Fruit fly (Drosophila melanogaster): ENCODE measurements around the gene disco-r.

disco-r gene

dm6 chrX:16090179-16091144 lies 58.3 kb downstream of the disco-r start:
- TF ChIP-seq insv (optimal IDR thresholded peaks at IDR 0.05) (no peak), h (optimal IDR thresholded peaks at IDR 0.05) (no peak), Sin3A (optimal IDR thresholded peaks at IDR 0.05) (no peak), psq (optimal IDR thresholded peaks at IDR 0.05) (no peak)

- TF ChIP-seq Sin3A (optimal IDR thresholded peaks at IDR 0.05) (no peak), psq (optimal IDR thresholded peaks at IDR 0.05) (no peak), ttk (optimal IDR thresholded peaks at IDR 0.05) (no peak), insv (optimal IDR thresholded peaks at IDR 0.05) (no peak), h (optimal IDR thresholded peaks at IDR 0.05) (no peak), Myc (optimal IDR thresholded peaks at IDR 0.05) (no peak)
Measured at dm6 chrX:16089012-16089963, 59.5 kb downstream of the disco-r start.

dm6 chrX:16088279-16088678 lies 60.5 kb downstream of the disco-r start:
- TF ChIP-seq Sin3A (optimal IDR thresholded peaks at IDR 0.05) (no peak), psq (optimal IDR thresholded peaks at IDR 0.05) (no peak), insv (optimal IDR thresholded peaks at IDR 0.05) (no peak), h (optimal IDR thresholded peaks at IDR 0.05) (no peak), ttk (optimal IDR thresholded peaks at IDR 0.05) (no peak), Myc (optimal IDR thresholded peaks at IDR 0.05) (no peak)

- no peak for TF ChIP-seq ttk (optimal IDR thresholded peaks at IDR 0.05)
- TF ChIP-seq Sin3A (optimal IDR thresholded peaks at IDR 0.05), result no peak
- TF ChIP-seq psq (optimal IDR thresholded peaks at IDR 0.05), result no peak
- no peak for TF ChIP-seq h (optimal IDR thresholded peaks at IDR 0.05)
- no peak for TF ChIP-seq Myc (optimal IDR thresholded peaks at IDR 0.05)
- TF ChIP-seq insv (optimal IDR thresholded peaks at IDR 0.05), result no peak
Measured at dm6 chrX:16087496-16087895, 61.3 kb downstream of the disco-r start.

- TF ChIP-seq h (optimal IDR thresholded peaks at IDR 0.05) (no peak), Sin3A (optimal IDR thresholded peaks at IDR 0.05) (no peak), psq (optimal IDR thresholded peaks at IDR 0.05) (no peak), insv (optimal IDR thresholded peaks at IDR 0.05) (no peak), ttk (optimal IDR thresholded peaks at IDR 0.05) (no peak), Myc (optimal IDR thresholded peaks at IDR 0.05) (no peak)
Measured at dm6 chrX:16085865-16086592, 62.7 kb downstream of the disco-r start.

- no peak for TF ChIP-seq insv (optimal IDR thresholded peaks at IDR 0.05)
- TF ChIP-seq Sin3A (optimal IDR thresholded peaks at IDR 0.05), result no peak
- TF ChIP-seq Myc (optimal IDR thresholded peaks at IDR 0.05), result no peak
- no peak for TF ChIP-seq ttk (optimal IDR thresholded peaks at IDR 0.05)
- TF ChIP-seq h (optimal IDR thresholded peaks at IDR 0.05), result no peak
- TF ChIP-seq psq (optimal IDR thresholded peaks at IDR 0.05), result no peak
Measured at dm6 chrX:16082932-16083331, 65.8 kb downstream of the disco-r start, which contains the start of gene CG8958. Gene CG8958 (plus strand): TSS chrX:16083232.

- no peak for TF ChIP-seq h (optimal IDR thresholded peaks at IDR 0.05)
- no peak for TF ChIP-seq ttk (optimal IDR thresholded peaks at IDR 0.05)
- no peak for TF ChIP-seq insv (optimal IDR thresholded peaks at IDR 0.05)
- TF ChIP-seq Myc (optimal IDR thresholded peaks at IDR 0.05), result no peak
- no peak for TF ChIP-seq psq (optimal IDR thresholded peaks at IDR 0.05)
Measured at dm6 chrX:16073375-16073982, 75.3 kb downstream of the disco-r start, which contains the start of gene Nipsnap. Gene Nipsnap (minus strand): TSS chrX:16073568.

dm6 chrX:16072658-16073374 lies 76.0 kb downstream of the disco-r start:
- TF ChIP-seq insv (optimal IDR thresholded peaks at IDR 0.05), result no peak

- no peak for TF ChIP-seq Sin3A (optimal IDR thresholded peaks at IDR 0.05)
- TF ChIP-seq ttk (optimal IDR thresholded peaks at IDR 0.05), result no peak
- TF ChIP-seq insv (optimal IDR thresholded peaks at IDR 0.05), result no peak
- TF ChIP-seq psq (optimal IDR thresholded peaks at IDR 0.05), result no peak
- TF ChIP-seq h (optimal IDR thresholded peaks at IDR 0.05), result no peak
- no peak for TF ChIP-seq Myc (optimal IDR thresholded peaks at IDR 0.05)
Measured at dm6 chrX:16072193-16072592, 76.6 kb downstream of the disco-r start.

Data from Kc167 (cell line).